Fruit fly (Drosophila melanogaster): ENCODE measurements around the gene CG3909.

- TF ChIP-seq Snoo (tag; optimal IDR thresholded peaks at IDR 0.05) (peak; percentile 24), Pif1A (GFP tag; optimal IDR thresholded peaks at IDR 0.05) (peak; percentile 66), CG8159 (tag; optimal IDR thresholded peaks at IDR 0.05) (peak; percentile 71), CG15710 (tag; optimal IDR thresholded peaks at IDR 0.05) (peak; percentile 70)
Measured at dm6 chr3R:10079267-10079987, 36.4 kb downstream of the CG3909 start.

All from whole organism, pupa.